Worm (Caenorhabditis elegans) whole organism, young adult: Measurements from ENCODE around the gene pigk-1.
A peak's percentile ranks its signal among the peaks of the same experiment; 100 is the strongest.

ENCODE experiments used
- B0019.2 ChIP-seq: fragments of 200-800 bp; sonication (Bioruptor generic); conservative IDR thresholded peaks from 2 replicates; pipeline ENCODE4 v1.3.6; 2022; ENCODE audit warnings: missing genetic modification reagents, missing genetic modification characterization, missing compliant biosample characterization
- C17E4.6 ChIP-seq: fragments of 200-800 bp; sonication (Bioruptor generic); IDR thresholded peaks from 2 replicates; pipeline ENCODE4 v1.3.6; 2022; ENCODE audit warnings: missing genetic modification reagents, missing genetic modification characterization, missing compliant biosample characterization
- D2030.7 ChIP-seq: fragments of 200-800 bp; sonication (Bioruptor generic); IDR thresholded peaks from 2 replicates; pipeline ENCODE4 v1.3.6; 2022; ENCODE audit warnings: missing genetic modification reagents, missing genetic modification characterization, missing compliant biosample characterization
- F22D6.2 ChIP-seq: sonication (generic microtip); optimal IDR thresholded peaks from 2 replicates; lab custom pipeline; 2016; ENCODE audit warnings: mild to moderate bottlenecking, missing genetic modification characterization, missing compliant biosample characterization
- F23B12.7 ChIP-seq: sonication (generic microtip); optimal IDR thresholded peaks from 2 replicates; lab custom pipeline; 2017; ENCODE audit warnings: missing genetic modification characterization, mild to moderate bottlenecking, missing compliant biosample characterization, antibody characterized with exemption, moderate library complexity; ENCODE audit not compliant: insufficient read depth
- F49E8.2 ChIP-seq: sonication (generic microtip); optimal IDR thresholded peaks from 3 replicates; lab custom pipeline; 2017; ENCODE audit warnings: missing genetic modification characterization, mild to moderate bottlenecking, missing compliant biosample characterization, antibody characterized with exemption, moderate library complexity; ENCODE audit not compliant: insufficient read depth
- F52B5.7 ChIP-seq: sonication (generic microtip); optimal IDR thresholded peaks from 2 replicates; lab custom pipeline; 2016; ENCODE audit warnings: mild to moderate bottlenecking, missing genetic modification characterization, missing compliant biosample characterization
- F55B11.4 ChIP-seq: sonication (generic microtip); optimal IDR thresholded peaks from 2 replicates; lab custom pipeline; 2016; ENCODE audit warnings: missing compliant biosample characterization, missing genetic modification characterization, borderline replicate concordance; ENCODE audit not compliant: insufficient read depth
- F57A8.1 ChIP-seq: fragments of 200-800 bp; sonication (Bioruptor generic); optimal IDR thresholded peaks from 2 replicates; lab custom pipeline; 2018; ENCODE audit warnings: mild to moderate bottlenecking, missing genetic modification characterization, moderate library complexity, missing compliant biosample characterization
- F57C9.4 ChIP-seq: sonication (generic microtip); optimal IDR thresholded peaks from 2 replicates; lab custom pipeline; 2017; ENCODE audit warnings: mild to moderate bottlenecking, missing genetic modification characterization, missing compliant biosample characterization
- K12H6.12 ChIP-seq: fragments of 200-800 bp; sonication (Bioruptor generic); optimal IDR thresholded peaks from 2 replicates; lab custom pipeline; 2018; ENCODE audit warnings: mild to moderate bottlenecking, missing genetic modification characterization, missing compliant biosample characterization
- T26A5.8 ChIP-seq: sonication (generic microtip); optimal IDR thresholded peaks from 2 replicates; lab custom pipeline; 2016; ENCODE audit warnings: missing genetic modification characterization, missing compliant biosample characterization
- Y79H2A.3 ChIP-seq: fragments of 200-800 bp; sonication (Bioruptor generic); conservative IDR thresholded peaks from 2 replicates; pipeline ENCODE4 v1.3.6; 2022; ENCODE audit warnings: missing genetic modification reagents, missing genetic modification characterization, missing compliant biosample characterization
- Y95B8A.8 ChIP-seq: fragments of 200-800 bp; sonication (Bioruptor generic); IDR thresholded peaks from 2 replicates; pipeline ENCODE4 v1.3.6; 2022; ENCODE audit warnings: missing genetic modification reagents, missing genetic modification characterization, missing compliant biosample characterization
- aptf-2 ChIP-seq: fragments of 200-800 bp; sonication (Bioruptor generic); conservative IDR thresholded peaks from 2 replicates; pipeline ENCODE4 v1.3.6; 2022; ENCODE audit warnings: missing genetic modification reagents, missing genetic modification characterization, missing compliant biosample characterization
- aptf-3 ChIP-seq: fragments of 200-800 bp; sonication (Bioruptor generic); IDR thresholded peaks from 2 replicates; pipeline ENCODE4 v1.3.6; 2022; ENCODE audit warnings: missing genetic modification characterization, missing compliant biosample characterization
- atf-7 ChIP-seq: sonication (generic microtip); optimal IDR thresholded peaks from 2 replicates; lab custom pipeline; 2017; ENCODE audit warnings: mild to moderate bottlenecking, missing genetic modification characterization, missing compliant biosample characterization
- attf-5 ChIP-seq: fragments of 200-800 bp; sonication (Bioruptor generic); optimal IDR thresholded peaks from 2 replicates; lab custom pipeline; 2018; ENCODE audit warnings: mild to moderate bottlenecking, missing genetic modification characterization, missing compliant biosample characterization
- attf-6 ChIP-seq: fragments of 200-800 bp; sonication (Bioruptor generic); IDR thresholded peaks from 2 replicates; pipeline ENCODE4 v1.3.6; 2022; ENCODE audit warnings: missing genetic modification reagents, missing genetic modification characterization, missing compliant biosample characterization
- cebp-2 ChIP-seq: fragments of 200-800 bp; sonication (Bioruptor generic); IDR thresholded peaks from 2 replicates; pipeline ENCODE4 v1.3.6; 2022; ENCODE audit warnings: missing genetic modification characterization, missing compliant biosample characterization
- ceh-58 ChIP-seq: fragments of 200-800 bp; sonication (Bioruptor generic); IDR thresholded peaks from 2 replicates; pipeline ENCODE4 v1.3.6; 2022; ENCODE audit warnings: missing genetic modification characterization, missing compliant biosample characterization
- dox-1 ChIP-seq: fragments of 200-800 bp; sonication (Bioruptor generic); IDR thresholded peaks from 2 replicates; pipeline ENCODE4 v1.3.6; 2022; ENCODE audit warnings: missing genetic modification reagents, missing genetic modification characterization, missing compliant biosample characterization
- efl-1 ChIP-seq: fragments of 150-350 bp; optimal IDR thresholded peaks from 2 replicates; lab custom pipeline; 2014; ENCODE audit warnings: missing biosample characterization, missing genetic modification reagents, missing genetic modification characterization
- ets-4 ChIP-seq: fragments of 200-800 bp; sonication (Bioruptor generic); optimal IDR thresholded peaks from 2 replicates; lab custom pipeline; 2018; ENCODE audit warnings: mild to moderate bottlenecking, missing genetic modification characterization, missing compliant biosample characterization
- gei-17 ChIP-seq: fragments of 200-800 bp; sonication (Bioruptor generic); optimal IDR thresholded peaks from 2 replicates; lab custom pipeline; 2018; ENCODE audit warnings: mild to moderate bottlenecking, missing genetic modification characterization, missing compliant biosample characterization
- hlh-26 ChIP-seq: fragments of 200-800 bp; sonication (Bioruptor generic); conservative IDR thresholded peaks from 2 replicates; pipeline ENCODE4 v1.3.6; 2022; ENCODE audit warnings: missing genetic modification reagents, missing genetic modification characterization, missing compliant biosample characterization
- hsf-1 ChIP-seq: fragments of 200-800 bp; sonication (Bioruptor generic); IDR thresholded peaks from 2 replicates; pipeline ENCODE4 v1.3.6; 2022; ENCODE audit warnings: missing genetic modification reagents, missing genetic modification characterization, missing compliant biosample characterization
- lag-1 ChIP-seq: fragments of 200-800 bp; sonication (Bioruptor generic); IDR thresholded peaks from 2 replicates; pipeline ENCODE4 v1.3.6; 2022; ENCODE audit warnings: missing genetic modification reagents, missing genetic modification characterization, missing compliant biosample characterization
- lin-54 ChIP-seq: fragments of 200-800 bp; sonication (Bioruptor generic); optimal IDR thresholded peaks from 2 replicates; lab custom pipeline; 2018; ENCODE audit warnings: mild to moderate bottlenecking, missing genetic modification characterization, missing compliant biosample characterization
- lir-1 ChIP-seq: fragments of 200-800 bp; sonication (Bioruptor generic); conservative IDR thresholded peaks from 2 replicates; pipeline ENCODE4 v1.3.6; 2022; ENCODE audit warnings: missing genetic modification reagents, missing genetic modification characterization, missing compliant biosample characterization
- nfya-1 ChIP-seq: sonication (generic microtip); optimal IDR thresholded peaks from 2 replicates; lab custom pipeline; 2017; ENCODE audit warnings: antibody characterized with exemption, missing compliant biosample characterization, missing genetic modification characterization, borderline replicate concordance; ENCODE audit not compliant: insufficient read depth
- nhr-27 ChIP-seq: fragments of 200-800 bp; sonication (Bioruptor generic); optimal IDR thresholded peaks from 2 replicates; lab custom pipeline; 2018; ENCODE audit warnings: mild to moderate bottlenecking, missing genetic modification characterization, moderate library complexity, missing compliant biosample characterization
- nhr-90 ChIP-seq: sonication (generic microtip); optimal IDR thresholded peaks from 2 replicates; lab custom pipeline; 2016; ENCODE audit warnings: missing genotype, mild to moderate bottlenecking, missing genetic modification characterization, missing compliant biosample characterization
- pha-4 ChIP-seq: fragments of 150-350 bp; sonication (generic microtip); optimal IDR thresholded peaks from 2 replicates; lab custom pipeline; 2014; ENCODE audit warnings: missing biosample characterization, missing genetic modification reagents, missing genetic modification characterization
- rcor-1 ChIP-seq: fragments of 200-800 bp; sonication (Bioruptor generic); IDR thresholded peaks from 2 replicates; pipeline ENCODE4 v1.3.6; 2022; ENCODE audit warnings: missing genetic modification reagents, missing genetic modification characterization, missing compliant biosample characterization
- rpc-1 ChIP-seq, 2 experiments: fragments of 150-350 bp in 1 of 2; sonication (generic microtip) in 1 of 2; optimal IDR thresholded peaks; 2 replicates each; lab custom pipeline; 2014 to 2018; ENCODE audit warnings: missing biosample characterization in 1 of 2, missing genetic modification characterization in 1 of 2, missing genetic modification reagents in 1 of 2, missing genotype in 1 of 2
- sdz-38 ChIP-seq: sonication (generic microtip); optimal IDR thresholded peaks from 2 replicates; lab custom pipeline; 2016; ENCODE audit warnings: missing genotype, missing genetic modification characterization, missing compliant biosample characterization
- snpc-1.3 ChIP-seq: sonication (generic microtip); optimal IDR thresholded peaks from 2 replicates; lab custom pipeline; 2017; ENCODE audit warnings: missing genetic modification characterization, mild to moderate bottlenecking, missing compliant biosample characterization, antibody characterized with exemption, moderate library complexity, missing genotype, missing genetic modification reagents; ENCODE audit not compliant: insufficient read depth
- snpc-4 ChIP-seq, 5 experiments: fragments of 150-350 bp in 1 of 5; sonication (generic microtip) in 4 of 5; optimal IDR thresholded peaks; 2 replicates each; lab custom pipeline; 2014 to 2018; ENCODE audit warnings: missing genetic modification characterization in 5 of 5, missing biosample characterization in 3 of 5, antibody characterized with exemption in 2 of 5, mild to moderate bottlenecking in 2 of 5, missing compliant biosample characterization in 2 of 5, missing genotype in 2 of 5, moderate library complexity in 2 of 5, missing genetic modification reagents in 1 of 5
- tbp1 ChIP-seq: fragments of 200-800 bp; sonication (Bioruptor generic); optimal IDR thresholded peaks from 2 replicates; lab custom pipeline; 2018; ENCODE audit warnings: mild to moderate bottlenecking, missing genetic modification characterization, missing compliant biosample characterization
- unc-130 ChIP-seq: sonication (generic microtip); optimal IDR thresholded peaks from 2 replicates; lab custom pipeline; 2016; ENCODE audit warnings: missing genetic modification reagents, missing genetic modification characterization, missing compliant biosample characterization
- unc-62 ChIP-seq: fragments of 150-350 bp; optimal IDR thresholded peaks from 2 replicates; lab custom pipeline; 2014; ENCODE audit warnings: missing biosample characterization, missing genetic modification reagents, missing genetic modification characterization
- ztf-22 ChIP-seq: fragments of 200-800 bp; sonication (Bioruptor generic); optimal IDR thresholded peaks from 2 replicates; lab custom pipeline; 2018; ENCODE audit warnings: mild to moderate bottlenecking, missing genetic modification characterization, moderate library complexity, missing compliant biosample characterization
- ztf-25 ChIP-seq: fragments of 200-800 bp; sonication (Bioruptor generic); IDR thresholded peaks from 2 replicates; pipeline ENCODE4 v1.3.6; 2022; ENCODE audit warnings: missing genetic modification reagents, missing genetic modification characterization, missing compliant biosample characterization
- ztf-26 ChIP-seq: sonication (generic microtip); optimal IDR thresholded peaks from 2 replicates; lab custom pipeline; 2017; ENCODE audit warnings: missing genetic modification characterization, missing compliant biosample characterization
- ztf-6 ChIP-seq: fragments of 200-800 bp; sonication (Bioruptor generic); IDR thresholded peaks from 2 replicates; pipeline ENCODE4 v1.3.6; 2022; ENCODE audit warnings: missing genetic modification reagents, missing genetic modification characterization, missing compliant biosample characterization

The pigk-1 gene

ce11 chrIV:11118837-11119491 is 9.1 kb upstream of the pigk-1 start, which contains the start of the genes imp-2 and enpl-1:
imp-2 (minus strand) TSS chrIV:11118887.
enpl-1 (plus strand) TSS chrIV:11119298.
- TF ChIP-seq tbp1 (GFP tag; lab: Kevin White, UChicago), result peak; percentile 65
- peak; percentile 75 for TF ChIP-seq rcor-1 (GFP tag; lab: Robert Waterston, UW)
- peak; percentile 82 for TF ChIP-seq lin-54 (GFP tag; lab: Kevin White, UChicago)
- TF ChIP-seq cebp-2 (GFP tag; lab: Robert Waterston, UW), result no peak
- no peak for TF ChIP-seq aptf-3 (GFP tag; lab: Robert Waterston, UW)
- TF ChIP-seq F55B11.4 (tag; lab: Kevin White, UChicago), result no peak
- peak; percentile 58; the same call in 1 of the 2 replicates for TF ChIP-seq lir-1 (GFP tag; lab: Robert Waterston, UW)
- TF ChIP-seq D2030.7 (GFP tag; lab: Robert Waterston, UW), result peak; percentile 53; the same call in 1 of the 2 replicates
- peak; percentile 82 for TF ChIP-seq nhr-90 (tag; lab: Kevin White, UChicago)
- TF ChIP-seq attf-6, result no peak
- TF ChIP-seq unc-130 (GFP tag; lab: Kevin White, UChicago), result no peak
- no peak for TF ChIP-seq hsf-1 (GFP tag; lab: Robert Waterston, UW)
- TF ChIP-seq nfya-1 (tag; lab: Kevin White, UChicago), result no peak
- TF ChIP-seq F57A8.1 (GFP tag; lab: Kevin White, UChicago), result peak; percentile 40
- TF ChIP-seq K12H6.12, result peak; percentile 86
- no peak for TF ChIP-seq ceh-58 (GFP tag; lab: Robert Waterston, UW)
- TF ChIP-seq F52B5.7 (tag; lab: Kevin White, UChicago), result no peak
- TF ChIP-seq F22D6.2 (tag; lab: Kevin White, UChicago), result peak; percentile 51
- TF ChIP-seq ets-4 (GFP tag; lab: Kevin White, UChicago), result peak; percentile 80
- TF ChIP-seq F23B12.7 (tag; lab: Kevin White, UChicago), result peak; percentile 21
- no peak for TF ChIP-seq B0019.2
- TF ChIP-seq Y79H2A.3 (GFP tag; lab: Robert Waterston, UW), result no peak
- TF ChIP-seq pha-4 (tag; lab: Kevin White, UChicago), result no peak
- peak; percentile 63 for TF ChIP-seq atf-7 (tag; lab: Kevin White, UChicago)
- TF ChIP-seq snpc-1.3 (tag; lab: Kevin White, UChicago), result peak; percentile 3
- no peak for TF ChIP-seq ztf-6 (GFP tag; lab: Robert Waterston, UW)
- TF ChIP-seq aptf-2 (GFP tag; lab: Robert Waterston, UW), result no peak
- TF ChIP-seq C17E4.6 (GFP tag; lab: Robert Waterston, UW), result no peak
- TF ChIP-seq ztf-26, result peak; percentile 37
- TF ChIP-seq F49E8.2 (tag; lab: Kevin White, UChicago), result peak; percentile 34
- TF ChIP-seq T26A5.8, result no peak
- no peak for TF ChIP-seq snpc-4 (GFP tag; optimal IDR thresholded peaks at IDR 0.05; lab: Kevin White, UChicago)
- peak in 3 of 4 experiments; percentile 68 to 78 (median 71) for TF ChIP-seq snpc-4 (tag; optimal IDR thresholded peaks at IDR 0.05; lab: Kevin White, UChicago)
- TF ChIP-seq lag-1 (GFP tag; lab: Robert Waterston, UW), result no peak
- TF ChIP-seq nhr-27 (tag; lab: Kevin White, UChicago), result no peak
- no peak for TF ChIP-seq hlh-26 (GFP tag; lab: Robert Waterston, UW)
- peak; percentile 23 for TF ChIP-seq efl-1 (GFP tag; lab: Kevin White, UChicago)
- peak; percentile 46 for TF ChIP-seq gei-17
- peak; percentile 96 for TF ChIP-seq dox-1 (GFP tag; lab: Robert Waterston, UW)
- TF ChIP-seq ztf-25, result 0 out of 2 replicates have a peak, but pooled peaks have one; percentile 30
- peak; percentile 11 for TF ChIP-seq unc-62 (GFP tag; lab: Kevin White, UChicago)
- peak; percentile 88 for TF ChIP-seq attf-5 (GFP tag; lab: Kevin White, UChicago)
- TF ChIP-seq rpc-1 (optimal IDR thresholded peaks at IDR 0.05; lab: Kevin White, UChicago), result no peak
- TF ChIP-seq rpc-1 (tag; optimal IDR thresholded peaks at IDR 0.05; lab: Kevin White, UChicago), result peak; percentile 5
- TF ChIP-seq F57C9.4 (tag; lab: Kevin White, UChicago), result no peak
- TF ChIP-seq ztf-22 (GFP tag; lab: Kevin White, UChicago), result peak; percentile 48
- no peak for TF ChIP-seq sdz-38 (tag; lab: Kevin White, UChicago)
- TF ChIP-seq Y95B8A.8 (GFP tag; lab: Robert Waterston, UW), result 0 out of 2 replicates have a peak, but pooled peaks have one; percentile 20
